Worm (Caenorhabditis elegans) whole organism, L3 larva: ENCODE results near the gene str-231.
"Not testable (repeated sequence)": the region's sequence is repeated elsewhere in the genome, so short reads cannot be mapped to it uniquely, and the experiment has no call there.

ENCODE experiments used
- egl-27 ChIP-seq: sonication (generic microtip); optimal IDR thresholded peaks from 4 replicates; lab custom pipeline; 2017; ENCODE audit warnings: missing biosample characterization, missing genetic modification reagents, missing genetic modification characterization
- elt-3 ChIP-seq, 3 experiments: fragments of 150-350 bp in 1 of 3; sonication (generic microtip) in 2 of 3; optimal IDR thresholded peaks; 2 replicates in 2 of 3; 4 replicates in 1 of 3; lab custom pipeline; 2014 to 2017; ENCODE audit warnings: missing biosample characterization in 3 of 3, missing genetic modification characterization in 3 of 3
- nhr-12 ChIP-seq: fragments of 150-350 bp; optimal IDR thresholded peaks from 2 replicates; lab custom pipeline; 2014; ENCODE audit warnings: missing biosample characterization, missing genetic modification characterization
- tbx-2 ChIP-seq: sonication (generic microtip); optimal IDR thresholded peaks from 2 replicates; lab custom pipeline; 2016; ENCODE audit warnings: mild to moderate bottlenecking, missing genetic modification characterization, missing compliant biosample characterization

DNA sequence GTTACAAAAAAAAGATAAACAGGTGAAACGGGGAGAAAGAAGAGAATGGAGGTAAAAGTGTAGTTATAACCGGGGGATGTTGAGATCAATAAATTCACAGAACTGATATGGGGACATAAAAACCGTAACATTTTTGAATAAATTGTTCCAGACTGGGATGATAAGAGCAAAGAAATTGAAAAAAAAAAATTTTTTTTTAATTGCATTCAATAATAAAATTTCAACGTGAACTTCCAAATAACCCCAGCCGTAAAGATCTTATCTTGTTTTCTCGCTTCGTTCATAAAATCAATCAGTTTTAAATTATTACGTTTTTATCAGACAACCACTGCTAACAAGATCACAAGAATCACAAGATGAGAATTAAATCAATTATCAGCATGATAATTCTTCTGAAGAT, 15.6 kb downstream of the str-231 start, which contains the start of gene C06C6.7:
- not testable (repeated sequence) for TF ChIP-seq tbx-2 (tag; lab: Kevin White, UChicago); nhr-12 (tag; lab: Kevin White, UChicago); egl-27 (tag; lab: Kevin White, UChicago); elt-3 (tag; optimal IDR thresholded peaks at IDR 0.05; lab: Kevin White, UChicago)
